Fruit fly (Drosophila melanogaster) whole organism, wandering third instar larva: ENCODE data around the gene CG42571.

Experiments
- Abd-B ChIP-seq: fragments of >200 bp; optimal IDR thresholded peaks from 2 replicates; lab custom pipeline; 2017; ENCODE audit warnings: missing biosample characterization, missing genetic modification characterization
- CG32264 ChIP-seq: fragments of 200-800 bp; sonication (Bioruptor generic); optimal IDR thresholded peaks from 2 replicates; lab custom pipeline; 2016; ENCODE audit warnings: missing biosample characterization, missing genetic modification characterization
- CG9705 ChIP-seq: fragments of 200-800 bp; sonication (Bioruptor generic); optimal IDR thresholded peaks from 2 replicates; lab custom pipeline; 2018; ENCODE audit warnings: missing biosample characterization, mild to moderate bottlenecking, missing genetic modification characterization
- CrebA ChIP-seq: fragments of 200-800 bp; sonication (Bioruptor generic); optimal IDR thresholded peaks from 2 replicates; lab custom pipeline; 2016; ENCODE audit warnings: missing biosample characterization, mild to moderate bottlenecking, missing genetic modification characterization, borderline replicate concordance
- Dfd ChIP-seq: fragments of >200 bp; optimal IDR thresholded peaks from 2 replicates; lab custom pipeline; 2017; ENCODE audit warnings: missing biosample characterization, missing genetic modification characterization
- Dif ChIP-seq: fragments of 200-275, 200-300 bp; sonication (Bioruptor generic); optimal IDR thresholded peaks from 2 replicates; lab custom pipeline; 2018; ENCODE audit warnings: missing biosample characterization, missing genetic modification characterization; ENCODE audit not compliant: partially characterized antibody
- GATAd ChIP-seq: sonication (Bioruptor generic); optimal IDR thresholded peaks from 2 replicates; lab custom pipeline; 2016; ENCODE audit warnings: missing biosample characterization, missing genetic modification characterization
- HLH106 ChIP-seq: fragments of 200-800 bp; optimal IDR thresholded peaks from 3 replicates; lab custom pipeline; 2019; ENCODE audit warnings: missing biosample characterization, mild to moderate bottlenecking, missing genetic modification characterization, moderate library complexity
- Hnf4 ChIP-seq: fragments of 200-800 bp; sonication (Bioruptor generic); optimal IDR thresholded peaks from 2 replicates; lab custom pipeline; 2016; ENCODE audit warnings: missing biosample characterization, mild to moderate bottlenecking, missing genetic modification characterization
- Hr78 ChIP-seq: fragments of >200 bp; optimal IDR thresholded peaks from 2 replicates; lab custom pipeline; 2017; ENCODE audit warnings: missing biosample characterization, missing genetic modification characterization
- Hr83 ChIP-seq: fragments of 200-300 bp; sonication (Bioruptor generic); optimal IDR thresholded peaks from 2 replicates; lab custom pipeline; 2016; ENCODE audit warnings: missing biosample characterization, mild to moderate bottlenecking, missing genetic modification characterization, moderate library complexity; ENCODE audit not compliant: poor library complexity, severe bottlenecking
- Mio ChIP-seq: sonication (Bioruptor generic); optimal IDR thresholded peaks from 2 replicates; lab custom pipeline; 2016; ENCODE audit warnings: missing biosample characterization, missing genetic modification characterization
- Myc ChIP-seq: fragments of >200 bp; optimal IDR thresholded peaks from 2 replicates; lab custom pipeline; 2017
- OdsH ChIP-seq: fragments of 200-800 bp; sonication (Bioruptor generic); optimal IDR thresholded peaks from 2 replicates; lab custom pipeline; 2016; ENCODE audit warnings: missing biosample characterization, mild to moderate bottlenecking, missing genetic modification characterization
- Rel ChIP-seq, 2 experiments: fragments of 200-800 bp; sonication (Bioruptor generic) in 1 of 2; optimal IDR thresholded peaks; 2 replicates in 1 of 2; 3 replicates in 1 of 2; lab custom pipeline; 2016 to 2019; ENCODE audit warnings: mild to moderate bottlenecking in 2 of 2, missing biosample characterization in 2 of 2, missing genetic modification characterization in 2 of 2, moderate library complexity in 1 of 2
- br ChIP-seq: fragments of 200-800 bp; sonication (Bioruptor generic); optimal IDR thresholded peaks from 2 replicates; lab custom pipeline; 2016; ENCODE audit warnings: missing biosample characterization, missing genetic modification characterization
- brk ChIP-seq: fragments of 200-800 bp; sonication (Bioruptor generic); optimal IDR thresholded peaks from 2 replicates; lab custom pipeline; 2016; ENCODE audit warnings: missing biosample characterization, mild to moderate bottlenecking, missing genetic modification characterization
- dl ChIP-seq, 2 experiments: fragments of 175-275, 200-275 bp in 1 of 2; fragments of 200-275 bp in 1 of 2; sonication (Bioruptor generic); optimal IDR thresholded peaks; lab custom pipeline; 2018; ENCODE audit warnings: mild to moderate bottlenecking in 2 of 2, missing biosample characterization in 2 of 2, missing genetic modification characterization in 2 of 2, moderate library complexity in 2 of 2; ENCODE audit not compliant: partially characterized antibody in 2 of 2, insufficient read depth in 1 of 2
- dmrt93B ChIP-seq: fragments of 200-800 bp; sonication (Bioruptor generic); optimal IDR thresholded peaks from 2 replicates; lab custom pipeline; 2018; ENCODE audit warnings: missing biosample characterization, mild to moderate bottlenecking, missing genetic modification characterization
- dsf ChIP-seq: sonication (Bioruptor generic); optimal IDR thresholded peaks from 2 replicates; lab custom pipeline; 2016; ENCODE audit warnings: missing biosample characterization, missing genetic modification characterization, borderline replicate concordance
- ey ChIP-seq: fragments of 200-800 bp; sonication (Bioruptor generic); optimal IDR thresholded peaks from 2 replicates; lab custom pipeline; 2016; ENCODE audit warnings: missing biosample characterization, missing genetic modification characterization
- foxo ChIP-seq, 2 experiments: fragments of 200-800 bp; sonication (Bioruptor generic); optimal IDR thresholded peaks; 2 replicates in 1 of 2; 3 replicates in 1 of 2; lab custom pipeline; 2016 to 2017; ENCODE audit warnings: missing biosample characterization in 2 of 2, missing genetic modification characterization in 2 of 2
- fru ChIP-seq: fragments of 200-800 bp; sonication (Bioruptor generic); optimal IDR thresholded peaks from 3 replicates; lab custom pipeline; 2016; ENCODE audit warnings: missing biosample characterization, mild to moderate bottlenecking, missing genetic modification characterization
- h ChIP-seq: fragments of 200-800 bp; sonication (Bioruptor generic); optimal IDR thresholded peaks from 3 replicates; lab custom pipeline; 2016; ENCODE audit warnings: missing biosample characterization, mild to moderate bottlenecking, missing genetic modification characterization
- jim ChIP-seq: fragments of 175-275, 200-325 bp; sonication (Bioruptor generic); optimal IDR thresholded peaks from 2 replicates; lab custom pipeline; 2016; ENCODE audit warnings: missing biosample characterization, mild to moderate bottlenecking, missing genetic modification characterization
- lola ChIP-seq: fragments of >200 bp; optimal IDR thresholded peaks from 2 replicates; lab custom pipeline; 2017; ENCODE audit warnings: missing biosample characterization, missing genetic modification characterization
- psq ChIP-seq: fragments of 200-800 bp; sonication (Bioruptor generic); optimal IDR thresholded peaks from 3 replicates; lab custom pipeline; 2017; ENCODE audit warnings: missing biosample characterization, mild to moderate bottlenecking, missing genetic modification characterization, moderate library complexity
- rgr ChIP-seq: fragments of 200-800 bp; sonication (Bioruptor generic); optimal IDR thresholded peaks from 3 replicates; lab custom pipeline; 2016; ENCODE audit warnings: missing biosample characterization, mild to moderate bottlenecking, missing genetic modification characterization
- sv ChIP-seq: fragments of 200-800 bp; sonication (Bioruptor generic); optimal IDR thresholded peaks from 3 replicates; lab custom pipeline; 2016; ENCODE audit warnings: missing biosample characterization, missing genetic modification characterization
- tai ChIP-seq: sonication (Bioruptor generic); optimal IDR thresholded peaks from 2 replicates; lab custom pipeline; 2016; ENCODE audit warnings: missing biosample characterization, missing genetic modification characterization
- usp ChIP-seq: fragments of >200 bp; optimal IDR thresholded peaks from 2 replicates; lab custom pipeline; 2017; ENCODE audit warnings: missing biosample characterization, missing genetic modification characterization
- woc ChIP-seq: sonication (Bioruptor generic); optimal IDR thresholded peaks from 2 replicates; lab custom pipeline; 2016; ENCODE audit warnings: missing biosample characterization, mild to moderate bottlenecking, missing genetic modification characterization

The CG42571 gene

DNA sequence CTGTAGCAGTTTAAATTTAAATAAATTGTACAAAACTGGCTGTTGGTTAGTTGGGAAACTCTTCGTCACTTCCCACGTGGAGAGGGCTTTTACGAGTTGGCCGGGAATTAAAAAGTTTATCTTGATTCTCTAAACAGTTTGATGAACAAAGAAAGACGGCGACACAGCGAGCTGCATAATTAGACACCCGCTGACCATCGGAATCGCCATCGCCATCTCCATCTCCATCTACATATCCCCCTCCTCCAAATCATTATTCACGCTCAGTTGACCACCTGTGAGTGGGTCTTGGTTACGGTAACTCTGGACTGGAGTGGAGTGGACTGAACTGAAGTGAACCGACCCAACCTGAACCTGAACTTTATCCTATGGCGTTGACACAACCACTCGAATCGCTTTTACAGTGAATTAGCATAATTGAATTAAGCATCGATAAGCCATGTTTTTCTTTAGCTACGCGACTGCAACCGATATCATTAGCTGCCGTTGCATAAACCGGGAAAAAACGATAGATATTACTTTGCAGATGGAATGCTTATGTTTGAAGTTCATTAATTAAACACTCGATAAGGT, 24.5 kb downstream of the CG42571 start:
- TF ChIP-seq Dif (GFP tag; lab: Kevin White, UChicago) (no peak), Mio (GFP tag; lab: Kevin White, UChicago) (no peak), usp (GFP tag; lab: Kevin White, UChicago) (no peak), fru (GFP tag; lab: Kevin White, UChicago) (no peak), Abd-B (GFP tag; lab: Kevin White, UChicago) (no peak), HLH106 (no peak), br (GFP tag; lab: Kevin White, UChicago) (no peak), rgr (GFP tag; lab: Kevin White, UChicago) (no peak), ey (GFP tag; lab: Kevin White, UChicago) (no peak), dmrt93B (GFP tag; lab: Kevin White, UChicago) (no peak), tai (no peak), sv (no peak), psq (GFP tag; lab: Kevin White, UChicago) (no peak), lola (GFP tag; lab: Kevin White, UChicago) (no peak), CG9705 (GFP tag; lab: Kevin White, UChicago) (no peak), CG32264 (no peak), woc (GFP tag; lab: Kevin White, UChicago) (no peak), CrebA (GFP tag; lab: Kevin White, UChicago) (no peak), h (GFP tag; lab: Kevin White, UChicago) (no peak), OdsH (GFP tag; lab: Kevin White, UChicago) (no peak)

DNA sequence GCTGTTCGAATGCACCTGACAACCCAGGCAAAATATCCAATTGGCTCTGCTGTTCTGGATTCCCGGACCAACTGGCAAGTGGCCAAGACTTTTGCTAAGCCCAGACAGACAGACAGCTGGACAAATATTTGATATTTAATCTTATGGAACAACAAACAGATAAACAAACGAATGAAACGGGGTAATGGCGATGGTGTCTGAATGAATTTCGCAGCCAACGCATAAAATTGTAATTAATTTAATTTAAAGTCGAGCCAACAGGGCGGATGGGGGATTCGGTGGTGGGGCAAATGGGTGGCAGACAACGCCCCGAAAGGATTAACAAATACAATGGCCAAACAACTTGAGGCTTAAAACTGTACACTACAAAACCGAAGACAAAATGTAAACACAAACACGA, 25.6 kb downstream of the CG42571 start:
- no peak for TF ChIP-seq dl (GFP tag; optimal IDR thresholded peaks at IDR 0.05; lab: Kevin White, UChicago; ENCODE audit: insufficient read depth in 1 of 2, partially characterized antibody in 2 of 2)
- TF ChIP-seq Dfd (GFP tag; lab: Kevin White, UChicago), result no peak
- TF ChIP-seq h (GFP tag; lab: Kevin White, UChicago), result no peak
- no peak for TF ChIP-seq Hr78 (GFP tag; lab: Kevin White, UChicago)
- TF ChIP-seq dmrt93B (GFP tag; lab: Kevin White, UChicago), result no peak

DNA sequence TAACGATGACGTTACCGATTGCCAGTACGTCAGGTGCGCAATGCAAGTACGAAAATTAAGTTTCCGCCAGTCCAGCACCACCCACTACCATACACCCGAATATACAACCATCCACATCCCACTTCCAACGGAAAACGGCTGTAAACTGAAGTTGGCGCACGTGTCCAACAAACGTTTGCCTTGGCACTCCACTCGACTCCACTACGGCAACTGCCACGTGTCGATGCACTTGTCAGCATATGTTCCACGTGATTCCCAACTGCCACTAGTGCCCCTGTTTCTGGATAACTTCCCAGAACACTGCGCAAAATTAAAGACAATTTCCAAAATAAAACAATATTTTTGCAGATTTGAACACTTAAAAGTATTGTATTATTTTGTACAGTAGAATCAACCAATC, 30.0 kb downstream of the CG42571 start:
- TF ChIP-seq Hr78 (GFP tag; lab: Kevin White, UChicago) (no peak), Myc (lab: Kevin White, UChicago) (no peak), rgr (GFP tag; lab: Kevin White, UChicago) (no peak), br (GFP tag; lab: Kevin White, UChicago) (no peak), Dfd (GFP tag; lab: Kevin White, UChicago) (no peak), jim (GFP tag; lab: Kevin White, UChicago) (no peak), CG32264 (no peak), Rel (GFP tag; optimal IDR thresholded peaks at IDR 0.05; lab: Kevin White, UChicago) (no peak), Rel (tag; optimal IDR thresholded peaks at IDR 0.05; lab: Kevin White, UChicago) (no peak), tai (no peak)

DNA sequence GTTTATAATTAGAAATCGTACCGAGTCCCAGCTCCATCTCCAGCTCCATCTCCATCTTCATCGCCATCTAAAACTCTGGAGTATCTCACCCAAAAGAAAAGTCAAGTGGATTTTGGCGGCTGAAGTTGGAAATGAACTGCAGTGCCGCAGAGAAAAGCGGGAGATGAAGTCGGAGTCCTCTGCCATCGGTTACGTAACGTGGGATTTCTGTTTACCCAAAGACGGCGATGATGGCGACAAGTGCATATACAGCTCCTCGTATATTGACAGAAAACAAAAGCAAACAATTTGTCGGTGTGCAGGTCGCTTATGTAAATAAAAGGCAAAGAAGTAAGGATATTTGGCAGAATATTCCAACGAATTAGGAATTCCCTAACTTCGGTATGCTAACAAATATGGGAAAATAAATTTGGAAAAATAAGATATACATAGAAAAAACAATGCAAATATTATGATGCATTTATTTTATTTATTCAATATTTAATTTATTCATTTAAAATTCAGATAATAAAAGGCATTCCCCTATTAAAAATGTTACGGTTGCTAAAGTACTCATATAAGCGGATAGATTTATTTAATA, 32.2 kb downstream of the CG42571 start:
- TF ChIP-seq GATAd (GFP tag; lab: Kevin White, UChicago), result no peak
- TF ChIP-seq Dif (GFP tag; lab: Kevin White, UChicago), result no peak
- no peak for TF ChIP-seq brk (GFP tag; lab: Kevin White, UChicago)
- TF ChIP-seq Dfd (GFP tag; lab: Kevin White, UChicago), result no peak
- TF ChIP-seq Hr83 (GFP tag; lab: Kevin White, UChicago), result no peak
- no peak for TF ChIP-seq psq (GFP tag; lab: Kevin White, UChicago)
- no peak for TF ChIP-seq br (GFP tag; lab: Kevin White, UChicago)
- TF ChIP-seq tai, result no peak
- no peak for TF ChIP-seq Myc (lab: Kevin White, UChicago)
- no peak for TF ChIP-seq Mio (GFP tag; lab: Kevin White, UChicago)
- no peak for TF ChIP-seq foxo (GFP tag; optimal IDR thresholded peaks at IDR 0.05; lab: Kevin White, UChicago)
- TF ChIP-seq Hnf4 (GFP tag; lab: Kevin White, UChicago), result no peak
- no peak for TF ChIP-seq Abd-B (GFP tag; lab: Kevin White, UChicago)
- no peak for TF ChIP-seq dsf (GFP tag; lab: Kevin White, UChicago)
- no peak for TF ChIP-seq sv
- TF ChIP-seq h (GFP tag; lab: Kevin White, UChicago), result no peak
- TF ChIP-seq lola (GFP tag; lab: Kevin White, UChicago), result no peak
- TF ChIP-seq fru (GFP tag; lab: Kevin White, UChicago), result no peak
- TF ChIP-seq dmrt93B (GFP tag; lab: Kevin White, UChicago), result no peak
